Worm (Caenorhabditis elegans): ENCODE results near the gene kcc-1.
"Not testable (repeated sequence)": the region's sequence is repeated elsewhere in the genome, so short reads cannot be mapped to it uniquely, and the experiment has no call there.

Gene kcc-1

DNA sequence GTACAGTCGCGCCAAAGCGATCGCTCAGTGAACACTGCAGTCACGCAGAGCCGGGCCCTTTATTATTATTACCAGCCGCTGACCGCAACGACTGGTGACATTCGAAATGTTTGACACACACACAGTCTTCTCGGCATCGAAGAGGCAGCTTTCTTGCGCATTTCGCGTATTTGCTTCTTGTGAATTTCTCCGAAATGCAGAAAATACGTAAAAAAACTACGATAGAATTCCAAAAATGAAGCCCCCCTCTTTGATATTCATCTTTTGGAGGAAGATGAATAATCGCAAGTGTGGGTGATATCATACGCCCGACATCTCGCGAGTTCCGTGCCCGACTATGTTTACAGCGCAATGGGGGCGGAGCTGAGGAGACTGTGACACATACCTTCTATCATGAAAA lies 47.2 kb downstream of the kcc-1 start:
- TF ChIP-seq athp-1 (tag; optimal IDR thresholded peaks at IDR 0.05): no peak
- 0 out of 2 replicates have a peak, but pooled peaks have one; percentile 17 for TF ChIP-seq ceh-91 (GFP tag; IDR thresholded peaks at IDR 0.05)
- 0 out of 2 replicates have a peak, but pooled peaks have one; percentile 14 for TF ChIP-seq mcd-1 (GFP tag; IDR thresholded peaks at IDR 0.05)
- TF ChIP-seq bed-2 (GFP tag; IDR thresholded peaks at IDR 0.05): no peak
- TF ChIP-seq snpc-1.1 (tag; optimal IDR thresholded peaks at IDR 0.05; ENCODE audit: insufficient read depth): peak; percentile 91
- TF ChIP-seq attf-5 (GFP tag; optimal IDR thresholded peaks at IDR 0.05): no peak
- TF ChIP-seq snpc-3.4 (tag; optimal IDR thresholded peaks at IDR 0.05): peak; percentile 64
- TF ChIP-seq madf-8 (GFP tag; conservative IDR thresholded peaks at IDR 0.05): 0 out of 2 replicates have a peak, but pooled peaks have one; percentile 28
- TF ChIP-seq pbrm-1 (GFP tag; IDR thresholded peaks at IDR 0.05): peak; percentile 73
- TF ChIP-seq lsl-1 (GFP tag; optimal IDR thresholded peaks at IDR 0.05): peak; percentile 35
- TF ChIP-seq T07F8.4 (tag; optimal IDR thresholded peaks at IDR 0.05): no peak
- TF ChIP-seq F49E8.2 (tag; optimal IDR thresholded peaks at IDR 0.05; ENCODE audit: insufficient read depth): peak; percentile 62
- 0 out of 2 replicates have a peak, but pooled peaks have one; percentile 27 for TF ChIP-seq ekl-4 (GFP tag; IDR thresholded peaks at IDR 0.05)
- peak; percentile 92 for TF ChIP-seq attf-6 (GFP tag; IDR thresholded peaks at IDR 0.05)
- TF ChIP-seq hsf-1 (GFP tag; IDR thresholded peaks at IDR 0.05): 0 out of 2 replicates have a peak, but pooled peaks have one; percentile 37
- peak; percentile 58; the same call in 1 of the 2 replicates for TF ChIP-seq B0336.3 (GFP tag; IDR thresholded peaks at IDR 0.05)
- TF ChIP-seq him-1 (tag; optimal IDR thresholded peaks at IDR 0.05): peak; percentile 76
- TF ChIP-seq lin-54 (GFP tag; optimal IDR thresholded peaks at IDR 0.05): no peak
- TF ChIP-seq dox-1 (GFP tag; IDR thresholded peaks at IDR 0.05): peak; percentile 53; the same call in 1 of the 2 replicates
- peak; percentile 85 for TF ChIP-seq hmg-1.2 (GFP tag; IDR thresholded peaks at IDR 0.05)
- peak; percentile 34; the same call in 1 of the 2 replicates for TF ChIP-seq madf-6 (GFP tag; IDR thresholded peaks at IDR 0.05)
- 0 out of 2 replicates have a peak, but pooled peaks have one; percentile 27 for TF ChIP-seq ceh-100 (GFP tag; IDR thresholded peaks at IDR 0.05)
- TF ChIP-seq D2030.7 (GFP tag; IDR thresholded peaks at IDR 0.05): 0 out of 2 replicates have a peak, but pooled peaks have one; percentile 38
- TF ChIP-seq snpc-4 (GFP tag; optimal IDR thresholded peaks at IDR 0.05): peak; percentile 85
- TF ChIP-seq snpc-4 (tag; optimal IDR thresholded peaks at IDR 0.05): peak; percentile 87 to 95 (median 88)
- no peak for TF ChIP-seq mxl-1 (tag; optimal IDR thresholded peaks at IDR 0.05)
- TF ChIP-seq tbp1 (GFP tag; optimal IDR thresholded peaks at IDR 0.05): peak; percentile 54
- no peak for TF ChIP-seq nhr-179 (tag; optimal IDR thresholded peaks at IDR 0.05)

DNA sequence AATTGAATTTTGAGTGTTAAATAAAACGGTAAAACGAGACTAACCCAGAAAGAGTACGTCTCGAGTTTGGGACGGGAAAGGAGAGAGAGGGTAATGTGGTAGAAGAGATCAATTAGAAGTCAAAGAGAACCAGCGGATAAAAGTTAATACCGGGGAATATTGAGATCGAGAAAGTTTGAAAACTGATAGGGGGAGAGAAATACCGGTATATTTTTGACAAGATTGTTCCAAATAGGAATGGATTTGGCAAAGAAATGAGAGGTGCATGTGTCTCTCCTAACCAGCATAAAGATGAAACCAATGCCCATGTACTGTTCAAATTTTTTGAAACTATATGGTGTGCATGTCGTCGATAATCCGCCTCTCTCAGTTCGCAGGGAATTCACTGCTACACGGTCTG lies 48.6 kb downstream of the kcc-1 start, which contains the start of gene C06E4.5:
TSS of gene C06E4.5 (plus strand) at position 301 of the 400 bp plus-strand sequence.
- not testable (repeated sequence) for TF ChIP-seq madf-10 (tag; optimal IDR thresholded peaks at IDR 0.05); rcor-1 (GFP tag; IDR thresholded peaks at IDR 0.05); xnd-1 (tag; optimal IDR thresholded peaks at IDR 0.05)

- TF ChIP-seq Y56A3A.18 (GFP tag; IDR thresholded peaks at IDR 0.05) (no peak), nhr-80 (tag; optimal IDR thresholded peaks at IDR 0.05) (peak; percentile 53), die-1 (tag; optimal IDR thresholded peaks at IDR 0.05) (no peak), ztf-3 (GFP tag; optimal IDR thresholded peaks at IDR 0.05) (no peak), tlf-1 (GFP tag; optimal IDR thresholded peaks at IDR 0.05) (no peak), gei-17 (GFP tag; optimal IDR thresholded peaks at IDR 0.05) (no peak), hmg-1.2 (GFP tag; IDR thresholded peaks at IDR 0.05) (peak; percentile 95)
Observed at ce11 chrIV:7258253-7258652, 52.2 kb downstream of the kcc-1 start, which contains the start of gene C06E4.6. Gene C06E4.6 (minus strand): TSS chrIV:7258303.
